Fruit fly (Drosophila melanogaster): ENCODE data around the gene dgt4.
A peak's percentile ranks its signal among the peaks of the same experiment; 100 is the strongest.

dgt4 gene

DNA sequence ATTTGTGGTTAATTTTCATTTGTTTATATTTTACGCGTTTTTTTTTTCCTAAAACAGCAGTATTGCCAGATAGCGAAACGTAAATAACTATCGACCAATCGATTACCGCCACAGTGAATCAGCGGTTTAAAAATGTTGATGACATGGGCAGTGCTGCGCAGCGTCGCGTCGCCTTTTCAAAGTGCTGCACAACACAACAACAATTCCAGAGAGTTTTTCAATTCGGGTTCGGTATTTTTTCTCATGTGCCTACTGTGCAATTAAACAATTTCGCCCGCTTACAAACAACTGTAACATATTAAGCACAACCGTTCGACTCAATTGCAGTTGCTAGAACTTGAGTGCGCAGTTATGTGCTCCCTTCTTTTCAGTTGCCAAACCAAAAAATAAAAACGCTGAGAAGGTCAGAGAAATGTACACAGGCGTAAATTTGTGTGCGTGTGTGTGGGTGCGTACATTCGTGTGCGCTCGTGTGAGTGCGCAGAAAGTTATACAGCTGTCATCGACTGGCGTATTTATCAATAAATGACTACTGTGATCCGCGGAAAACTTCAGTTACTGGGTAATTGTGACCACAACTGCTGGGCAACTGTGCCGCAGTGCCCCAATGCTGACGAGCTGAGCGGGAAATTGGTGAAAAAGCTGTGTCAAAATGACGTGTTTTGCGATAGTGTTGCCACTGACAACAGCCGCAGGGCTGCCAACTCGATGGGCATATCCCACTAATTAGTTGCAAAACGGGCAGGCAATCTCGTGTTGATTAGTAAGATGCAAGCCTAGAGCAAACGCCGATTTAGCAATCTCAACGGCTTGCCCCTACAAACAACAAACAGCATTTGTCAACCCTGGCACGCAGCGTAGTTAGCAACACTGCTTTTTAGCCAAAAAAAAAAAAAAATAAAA, 3.6 kb downstream of the dgt4 start, which contains the start of the genes tyf and Tip60 (continued):
- TF ChIP-seq CG32772 (GFP tag; IDR thresholded peaks at IDR 0.05) (peak; percentile 51; the same call in 1 of the 2 replicates), bbx (GFP tag; IDR thresholded peaks at IDR 0.05; ENCODE audit: partially characterized antibody) (peak; percentile 58; the same call in 1 of the 2 replicates), Mad (GFP tag; optimal IDR thresholded peaks at IDR 0.05) (no peak), gfzf (GFP tag; optimal IDR thresholded peaks at IDR 0.05) (peak; percentile 46), Dll (GFP tag; IDR thresholded peaks at IDR 0.05; ENCODE audit: partially characterized antibody) (peak; percentile 51; the same call in 3 of the 4 replicates), Fer2 (tag; optimal IDR thresholded peaks at IDR 0.05) (no peak), bigmax (GFP tag; optimal IDR thresholded peaks at IDR 0.05) (no peak), seq (GFP tag; IDR thresholded peaks at IDR 0.05) (no peak), tx (GFP tag; optimal IDR thresholded peaks at IDR 0.05) (peak; percentile 26), CG3281 (GFP tag; optimal IDR thresholded peaks at IDR 0.05) (no peak), CG43689 (GFP tag; IDR thresholded peaks at IDR 0.05) (no peak), CG30431 (GFP tag; optimal IDR thresholded peaks at IDR 0.05) (no peak), CG9215 (GFP tag; IDR thresholded peaks at IDR 0.05) (no peak), CG6254 (GFP tag; optimal IDR thresholded peaks at IDR 0.05) (no peak), CG3995 (GFP tag; optimal IDR thresholded peaks at IDR 0.05) (no peak), slou (GFP tag; optimal IDR thresholded peaks at IDR 0.05) (no peak), CG33213 (GFP tag; optimal IDR thresholded peaks at IDR 0.05) (no peak), lola (GFP tag; optimal IDR thresholded peaks at IDR 0.05) (no peak), Dad (GFP tag; optimal IDR thresholded peaks at IDR 0.05) (no peak), CG18764 (GFP tag; optimal IDR thresholded peaks at IDR 0.05) (no peak), hkb (optimal IDR thresholded peaks at IDR 0.05) (no peak), hkb (GFP tag; IDR thresholded peaks at IDR 0.05) (no peak; the same call in 1 of the 2 replicates), dmrt99B (tag; optimal IDR thresholded peaks at IDR 0.05) (no peak), salm (tag; optimal IDR thresholded peaks at IDR 0.05) (no peak), CG30403 (GFP tag; optimal IDR thresholded peaks at IDR 0.05) (no peak), sob (GFP tag; IDR thresholded peaks at IDR 0.05) (peak; percentile 41; the same call in 1 of the 2 replicates), CG31224 (GFP tag; IDR thresholded peaks at IDR 0.05) (no peak), stc (GFP tag; IDR thresholded peaks at IDR 0.05) (no peak), CG4360 (GFP tag; IDR thresholded peaks at IDR 0.05) (peak; percentile 52; the same call in 1 of the 2 replicates), prd (optimal IDR thresholded peaks at IDR 0.05) (no peak), prd (GFP tag; IDR thresholded peaks at IDR 0.05) (no peak), CG7786 (GFP tag; optimal IDR thresholded peaks at IDR 0.05) (peak; percentile 40), zfh1 (GFP tag; IDR thresholded peaks at IDR 0.05) (no peak), CG8924 (tag; optimal IDR thresholded peaks at IDR 0.05) (peak; percentile 32), gcm2 (GFP tag; optimal IDR thresholded peaks at IDR 0.05) (no peak), cad (GFP tag; optimal IDR thresholded peaks at IDR 0.05) (no peak), Stat92E (GFP tag; optimal IDR thresholded peaks at IDR 0.05) (no peak), Abd-B (GFP tag; optimal IDR thresholded peaks at IDR 0.05) (no peak), Hand (GFP tag; optimal IDR thresholded peaks at IDR 0.05) (no peak), ems (GFP tag; optimal IDR thresholded peaks at IDR 0.05) (no peak), MTF-1 (GFP tag; optimal IDR thresholded peaks at IDR 0.05; ENCODE audit: borderline replicate concordance) (no peak), D19B (GFP tag; optimal IDR thresholded peaks at IDR 0.05) (no peak), CG6689 (GFP tag; IDR thresholded peaks at IDR 0.05) (no peak), lov (optimal IDR thresholded peaks at IDR 0.05) (no peak), lov (GFP tag; IDR thresholded peaks at IDR 0.05) (no peak), slp2 (GFP tag; optimal IDR thresholded peaks at IDR 0.05) (no peak), CG13123 (GFP tag; optimal IDR thresholded peaks at IDR 0.05) (no peak), Sox100B (GFP tag; optimal IDR thresholded peaks at IDR 0.05) (no peak), Usf (GFP tag; optimal IDR thresholded peaks at IDR 0.05) (no peak), CG17829 (tag; optimal IDR thresholded peaks at IDR 0.05) (peak; percentile 31)

Measured in whole organism, embryonic.